Fruit fly (Drosophila melanogaster) whole organism, embryonic: ENCODE measurements around the gene ClC-c.

Source experiments
- Antp ChIP-seq: fragments of 200-800 bp; sonication (Bioruptor generic); optimal IDR thresholded peaks from 3 replicates; lab custom pipeline; 2016; ENCODE audit warnings: missing biosample characterization, missing genetic modification characterization
- B-H1 ChIP-seq: fragments of 200-800 bp; sonication (Bioruptor generic); IDR thresholded peaks from 3 replicates; pipeline ENCODE4 v1.3.6; 2022; ENCODE audit warnings: missing biosample characterization, missing genetic modification characterization
- BEAF-32 ChIP-seq: fragments of 200-800 bp; sonication (Bioruptor generic); optimal IDR thresholded peaks from 3 replicates; lab custom pipeline; 2017; ENCODE audit warnings: missing biosample characterization, missing genetic modification characterization, mild to moderate bottlenecking, moderate library complexity, missing genetic modification reagents
- Blimp-1 ChIP-seq: fragments of 200-800 bp; sonication (Bioruptor generic); optimal IDR thresholded peaks from 3 replicates; lab custom pipeline; 2018; ENCODE audit warnings: missing biosample characterization, missing genetic modification characterization, mild to moderate bottlenecking, moderate library complexity, missing genetic modification reagents
- CG11695 ChIP-seq: fragments of 200-800 bp; sonication (Bioruptor generic); IDR thresholded peaks from 3 replicates; pipeline ENCODE4 v1.3.6; 2022; ENCODE audit warnings: missing biosample characterization, missing genetic modification characterization
- CG12942 ChIP-seq: fragments of 200-800 bp; sonication (Bioruptor generic); optimal IDR thresholded peaks from 3 replicates; lab custom pipeline; 2016; ENCODE audit warnings: missing biosample characterization, missing genetic modification characterization
- CG13123 ChIP-seq: fragments of 200-800 bp; sonication (Bioruptor generic); optimal IDR thresholded peaks from 2 replicates; lab custom pipeline; 2016; ENCODE audit warnings: missing biosample characterization, missing genetic modification characterization
- CG14050 ChIP-seq: fragments of 200-800 bp; sonication (Bioruptor generic); IDR thresholded peaks from 3 replicates; pipeline ENCODE4 v1.3.6; 2022; ENCODE audit warnings: missing biosample characterization, missing genetic modification characterization
- CG14965 ChIP-seq: fragments of 200-800 bp; sonication (Bioruptor generic); optimal IDR thresholded peaks from 2 replicates; lab custom pipeline; 2016; ENCODE audit warnings: missing biosample characterization, missing genetic modification characterization, borderline replicate concordance
- CG1602 ChIP-seq: fragments of 200-800 bp; sonication (Bioruptor generic); optimal IDR thresholded peaks from 3 replicates; lab custom pipeline; 2016; ENCODE audit warnings: missing biosample characterization, missing genetic modification characterization
- CG16863 ChIP-seq: fragments of 200-800 bp; sonication (Bioruptor generic); optimal IDR thresholded peaks from 3 replicates; lab custom pipeline; 2016; ENCODE audit warnings: missing biosample characterization, missing genetic modification characterization
- CG17802 ChIP-seq: fragments of 200-800 bp; sonication (Bioruptor generic); optimal IDR thresholded peaks from 2 replicates; lab custom pipeline; 2018; ENCODE audit warnings: missing biosample characterization, mild to moderate bottlenecking, missing genetic modification characterization, moderate library complexity
- CG2116 ChIP-seq: fragments of 200-800 bp; sonication (Bioruptor generic); optimal IDR thresholded peaks from 3 replicates; lab custom pipeline; 2018; ENCODE audit warnings: missing biosample characterization, mild to moderate bottlenecking, missing genetic modification characterization
- CG30020 ChIP-seq: fragments of 200-800 bp; optimal IDR thresholded peaks from 2 replicates; lab custom pipeline; 2019; ENCODE audit warnings: missing biosample characterization, mild to moderate bottlenecking, missing genetic modification characterization, moderate library complexity
- CG31441 ChIP-seq: fragments of 200-800 bp; sonication (Bioruptor generic); IDR thresholded peaks from 2 replicates; pipeline ENCODE4 v1.3.6; 2022; ENCODE audit warnings: missing biosample characterization, missing genetic modification characterization
- CG34376 ChIP-seq: fragments of 200-800 bp; sonication (Bioruptor generic); optimal IDR thresholded peaks from 2 replicates; lab custom pipeline; 2018; ENCODE audit warnings: missing biosample characterization, mild to moderate bottlenecking, missing genetic modification characterization
- CG4360 ChIP-seq: fragments of 200-800 bp; sonication (Bioruptor generic); IDR thresholded peaks from 2 replicates; pipeline ENCODE4 v1.3.6; 2022; ENCODE audit warnings: missing biosample characterization, missing genetic modification characterization
- CG4424 ChIP-seq: fragments of 200-800 bp; sonication (Bioruptor generic); optimal IDR thresholded peaks from 3 replicates; lab custom pipeline; 2016; ENCODE audit warnings: missing biosample characterization, missing genetic modification characterization
- CG4707 ChIP-seq: fragments of 200-800 bp; sonication (Bioruptor generic); optimal IDR thresholded peaks from 2 replicates; lab custom pipeline; 2018; ENCODE audit warnings: missing biosample characterization, mild to moderate bottlenecking, missing genetic modification characterization, moderate library complexity
- CG7271 ChIP-seq: fragments of 200-800 bp; sonication (Bioruptor generic); optimal IDR thresholded peaks from 2 replicates; lab custom pipeline; 2018; ENCODE audit warnings: missing biosample characterization, mild to moderate bottlenecking, missing genetic modification characterization, moderate library complexity
- CG7745 ChIP-seq: fragments of 200-800 bp; sonication (Bioruptor generic); optimal IDR thresholded peaks from 2 replicates; lab custom pipeline; 2018; ENCODE audit warnings: missing biosample characterization, mild to moderate bottlenecking, missing genetic modification characterization, moderate library complexity
- CG7963 ChIP-seq: fragments of 200-800 bp; sonication (Bioruptor generic); IDR thresholded peaks from 3 replicates; pipeline ENCODE4 v1.3.6; 2022; ENCODE audit warnings: missing biosample characterization, missing genetic modification characterization; ENCODE audit not compliant: partially characterized antibody
- CG9215 ChIP-seq: fragments of 200-800 bp; sonication (Bioruptor generic); IDR thresholded peaks from 2 replicates; pipeline ENCODE4 v1.3.6; 2022; ENCODE audit warnings: missing biosample characterization, missing genetic modification characterization
- D ChIP-seq, 2 experiments: fragments of 200-800 bp in 1 of 2; fragments of >200 bp in 1 of 2; sonication (Bioruptor generic) in 1 of 2; optimal IDR thresholded peaks; 2 replicates in 1 of 2; 3 replicates in 1 of 2; lab custom pipeline; 2017; ENCODE audit warnings: mild to moderate bottlenecking in 1 of 2, missing biosample characterization in 1 of 2, missing genetic modification characterization in 1 of 2, missing genetic modification reagents in 1 of 2
- Deaf1 ChIP-seq: fragments of 200-800 bp; optimal IDR thresholded peaks from 3 replicates; lab custom pipeline; 2019; ENCODE audit warnings: missing biosample characterization, mild to moderate bottlenecking, missing genetic modification characterization, moderate library complexity
- Dip2 ChIP-seq: fragments of 200-800 bp; sonication (Bioruptor generic); IDR thresholded peaks from 2 replicates; pipeline ENCODE4 v1.3.6; 2022; ENCODE audit warnings: missing biosample characterization, missing genetic modification characterization
- Doc3 ChIP-seq: fragments of 200-800 bp; sonication (Bioruptor generic); IDR thresholded peaks from 3 replicates; pipeline ENCODE4 v1.3.6; 2022; ENCODE audit warnings: missing biosample characterization, missing genetic modification characterization; ENCODE audit not compliant: partially characterized antibody
- Dref ChIP-seq: fragments of 200-800 bp; sonication (Bioruptor generic); IDR thresholded peaks from 2 replicates; pipeline ENCODE4 v1.3.6; 2022; ENCODE audit warnings: missing biosample characterization, missing genetic modification characterization
- Jarid2 ChIP-seq: fragments of 200-800 bp; sonication (Bioruptor generic); optimal IDR thresholded peaks from 3 replicates; lab custom pipeline; 2017; ENCODE audit warnings: mild to moderate bottlenecking, missing biosample characterization, missing genetic modification reagents, missing genetic modification characterization
- Lpt ChIP-seq: fragments of >200 bp; optimal IDR thresholded peaks from 2 replicates; lab custom pipeline; 2018; ENCODE audit warnings: missing biosample characterization, missing genetic modification characterization
- MTF-1 ChIP-seq: fragments of 200-800 bp; sonication (Bioruptor generic); optimal IDR thresholded peaks from 2 replicates; lab custom pipeline; 2018; ENCODE audit warnings: missing biosample characterization, mild to moderate bottlenecking, missing genetic modification characterization, borderline replicate concordance
- Med ChIP-seq: fragments of 200-800 bp; sonication (Bioruptor generic); peaks from one replicate; lab custom pipeline; 2016; ENCODE audit warnings: missing biosample characterization, missing genetic modification characterization, mild to moderate bottlenecking, inconsistent platforms, moderate library complexity
- NfI ChIP-seq: fragments of 200-800 bp; sonication (Bioruptor generic); optimal IDR thresholded peaks from 3 replicates; lab custom pipeline; 2018; ENCODE audit warnings: missing biosample characterization, mild to moderate bottlenecking, missing genetic modification characterization, moderate library complexity
- Oli ChIP-seq: fragments of 200-800 bp; sonication (Bioruptor generic); optimal IDR thresholded peaks from 2 replicates; lab custom pipeline; 2018; ENCODE audit warnings: missing biosample characterization, mild to moderate bottlenecking, missing genetic modification characterization, moderate library complexity
- Sry-δ ChIP-seq: fragments of 200-800 bp; sonication (Bioruptor generic); optimal IDR thresholded peaks from 2 replicates; lab custom pipeline; 2016; ENCODE audit warnings: missing biosample characterization, missing genetic modification characterization
- abd-A ChIP-seq: fragments of 200-800 bp; sonication (Bioruptor generic); optimal IDR thresholded peaks from 3 replicates; lab custom pipeline; 2019; ENCODE audit warnings: missing biosample characterization, mild to moderate bottlenecking, missing genetic modification characterization, moderate library complexity
- ap ChIP-seq: fragments of 200-800 bp; sonication (Bioruptor generic); IDR thresholded peaks from 2 replicates; pipeline ENCODE4 v1.3.6; 2022; ENCODE audit warnings: missing biosample characterization, missing genetic modification characterization
- croc ChIP-seq: fragments of 200-800 bp; sonication (Bioruptor generic); conservative IDR thresholded peaks from 3 replicates; pipeline ENCODE4 v1.3.6; 2022; ENCODE audit warnings: missing biosample characterization, missing genetic modification characterization
- dan ChIP-seq: fragments of 200-800 bp; sonication (Bioruptor generic); IDR thresholded peaks from 2 replicates; pipeline ENCODE4 v1.3.6; 2022; ENCODE audit warnings: missing biosample characterization, missing genetic modification characterization
- disco-r ChIP-seq: fragments of 200-800 bp; sonication (Bioruptor generic); optimal IDR thresholded peaks from 2 replicates; lab custom pipeline; 2016; ENCODE audit warnings: missing biosample characterization, missing genetic modification characterization
- dmrt99B ChIP-seq: fragments of 200-800 bp; sonication (Bioruptor generic); optimal IDR thresholded peaks from 2 replicates; lab custom pipeline; 2018; ENCODE audit warnings: missing biosample characterization, mild to moderate bottlenecking, missing genetic modification characterization, moderate library complexity
- esg ChIP-seq: fragments of 200-800 bp; sonication (Bioruptor generic); conservative IDR thresholded peaks from 2 replicates; pipeline ENCODE4 v1.3.6; 2022; ENCODE audit warnings: missing biosample characterization, missing genetic modification characterization
- gfzf ChIP-seq: fragments of 200-800 bp; sonication (Bioruptor generic); optimal IDR thresholded peaks from 2 replicates; lab custom pipeline; 2016; ENCODE audit warnings: missing biosample characterization, mild to moderate bottlenecking, missing genetic modification characterization, moderate library complexity
- lola ChIP-seq, 3 experiments: fragments of >200 bp in 2 of 3; fragments of 200-800 bp in 1 of 3; sonication (Bioruptor generic) in 1 of 3; optimal IDR thresholded peaks; 2 replicates each; lab custom pipeline; 2017 to 2019; ENCODE audit warnings: missing biosample characterization in 3 of 3, missing genetic modification characterization in 3 of 3, mild to moderate bottlenecking in 1 of 3, moderate library complexity in 1 of 3
- nmo ChIP-seq: fragments of 200-800 bp; sonication (Bioruptor generic); optimal IDR thresholded peaks from 2 replicates; lab custom pipeline; 2018; ENCODE audit warnings: missing biosample characterization, mild to moderate bottlenecking, missing genetic modification characterization, moderate library complexity
- ranshi ChIP-seq: fragments of 200-800 bp; sonication (Bioruptor generic); IDR thresholded peaks from 2 replicates; pipeline ENCODE4 v1.3.6; 2022; ENCODE audit warnings: missing biosample characterization, missing genetic modification characterization
- sens-2 ChIP-seq: fragments of 200-800 bp; sonication (Bioruptor generic); IDR thresholded peaks from 2 replicates; pipeline ENCODE4 v1.3.6; 2022; ENCODE audit warnings: missing biosample characterization, missing genetic modification characterization
- sug ChIP-seq: fragments of 200-800 bp; optimal IDR thresholded peaks from 2 replicates; lab custom pipeline; 2019; ENCODE audit warnings: missing biosample characterization, mild to moderate bottlenecking, missing genetic modification characterization, moderate library complexity
- toy ChIP-seq: fragments of 200-800 bp; sonication (Bioruptor generic); IDR thresholded peaks from 2 replicates; pipeline ENCODE4 v1.3.6; 2022; ENCODE audit warnings: missing biosample characterization, missing genetic modification characterization

Gene ClC-c

DNA sequence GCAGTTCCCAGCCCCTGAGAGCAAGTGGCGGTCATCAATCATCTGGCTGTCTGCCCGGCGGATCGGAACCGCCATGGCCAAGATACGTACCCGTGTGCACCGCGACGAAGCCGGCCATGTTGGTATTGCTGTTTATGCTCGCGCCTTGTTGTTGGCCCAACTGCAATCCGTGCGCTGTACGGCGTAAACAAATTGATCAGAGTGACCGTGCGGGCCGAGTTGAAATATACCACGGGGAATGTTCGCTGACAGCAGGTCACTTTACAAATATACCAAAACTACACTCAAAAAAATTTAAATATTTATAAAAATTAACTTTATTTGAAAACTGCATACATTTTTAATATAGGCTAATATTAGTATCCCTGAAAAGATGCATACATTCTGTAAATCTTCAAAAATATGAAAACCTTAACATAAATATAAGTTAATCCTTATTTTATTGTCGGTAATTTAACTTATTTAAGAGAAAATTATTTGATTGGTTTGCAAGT, 2.9 kb upstream of the ClC-c start, which contains the start of gene Tasp1 (continued):
- TF ChIP-seq sug (tag; lab: Kevin White, UChicago) (peak; percentile 47), Med (GFP tag; lab: Kevin White, UChicago) (peak; percentile 77), CG17802 (tag; lab: Kevin White, UChicago) (no peak), MTF-1 (GFP tag; lab: Kevin White, UChicago) (peak; percentile 1), Blimp-1 (GFP tag; lab: Kevin White, UChicago) (no peak), CG16863 (no peak), abd-A (tag; lab: Kevin White, UChicago) (no peak), Doc3 (no peak), gfzf (GFP tag; lab: Kevin White, UChicago) (peak; percentile 73), CG12942 (GFP tag; lab: Kevin White, UChicago) (peak; percentile 12), nmo (GFP tag; lab: Kevin White, UChicago) (peak; percentile 81), CG9215 (no peak), Lpt (GFP tag; lab: Kevin White, UChicago) (no peak), ap (GFP tag; lab: Robert Waterston, UW) (peak; percentile 38; the same call in 1 of the 2 replicates), toy (GFP tag; lab: Robert Waterston, UW) (no peak), lola (GFP tag; optimal IDR thresholded peaks at IDR 0.05; lab: Kevin White, UChicago) (peak in 1 of 3 experiments; percentile 69), dan (GFP tag; lab: Robert Waterston, UW) (no peak), CG34376 (GFP tag; lab: Kevin White, UChicago) (no peak), CG14965 (GFP tag; lab: Kevin White, UChicago) (no peak), Sry-δ (GFP tag; lab: Kevin White, UChicago) (no peak), Dref (GFP tag; lab: Robert Waterston, UW) (no peak), CG30020 (peak; percentile 26), D (optimal IDR thresholded peaks at IDR 0.05; lab: Kevin White, UChicago) (no peak), D (GFP tag; optimal IDR thresholded peaks at IDR 0.05; lab: Kevin White, UChicago) (no peak), CG4707 (GFP tag; lab: Kevin White, UChicago) (no peak), CG1602 (peak; percentile 55), disco-r (GFP tag; lab: Kevin White, UChicago) (no peak), esg (GFP tag; lab: Robert Waterston, UW) (peak; percentile 67), dmrt99B (no peak), CG4424 (GFP tag; lab: Kevin White, UChicago) (peak; percentile 62), NfI (GFP tag; lab: Kevin White, UChicago) (peak; percentile 45), CG7271 (tag; lab: Kevin White, UChicago) (peak; percentile 39), Oli (peak; percentile 42), CG13123 (GFP tag; lab: Kevin White, UChicago) (no peak), B-H1 (GFP tag; lab: Robert Waterston, UW) (peak; percentile 43; the same call in 1 of the 3 replicates), CG2116 (peak; percentile 51), CG11695 (peak; percentile 55; the same call in 2 of the 3 replicates), Deaf1 (tag; lab: Kevin White, UChicago) (no peak), Dip2 (GFP tag; lab: Robert Waterston, UW) (no peak), Jarid2 (peak; percentile 34), BEAF-32 (GFP tag; lab: Kevin White, UChicago) (peak; percentile 21), CG7963 (no peak), CG7745 (tag; lab: Kevin White, UChicago) (no peak), sens-2 (GFP tag; lab: Robert Waterston, UW) (no peak), CG4360 (peak; percentile 47; the same call in 1 of the 2 replicates), CG31441 (GFP tag; lab: Robert Waterston, UW) (peak; percentile 79), croc (GFP tag; lab: Robert Waterston, UW) (0 out of 3 replicates have a peak, but pooled peaks have one; percentile 28), Antp (no peak), CG14050 (GFP tag; lab: Robert Waterston, UW) (peak; percentile 41; the same call in 1 of the 3 replicates), ranshi (GFP tag; lab: Robert Waterston, UW) (0 out of 2 replicates have a peak, but pooled peaks have one; percentile 64)
